Fruit fly (Drosophila melanogaster): Measurements from ENCODE around the gene Arp1.

DNA sequence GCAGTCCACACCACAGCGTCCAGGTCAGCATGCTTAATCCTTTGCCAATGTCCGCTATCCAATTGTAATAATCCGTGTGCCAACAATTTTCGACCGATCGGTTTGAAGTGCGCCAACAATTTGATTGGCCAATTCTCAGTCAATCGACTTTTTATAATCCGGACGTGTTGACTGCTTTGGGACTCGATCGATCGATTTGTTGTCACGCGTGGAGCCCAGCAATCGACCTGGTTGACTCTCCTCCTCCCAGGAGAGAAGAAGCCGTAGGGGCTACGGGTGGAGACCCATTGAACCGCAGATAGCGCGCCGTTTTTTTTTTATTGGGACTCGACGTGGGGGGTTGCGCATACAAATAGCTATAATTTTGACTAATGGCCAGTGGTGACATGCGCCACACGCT is 10.3 kb upstream of the Arp1 start, which contains the start of gene Cyp313a4:
- TF ChIP-seq CTCF (optimal IDR thresholded peaks at IDR 0.05) (no peak), CG8478 (optimal IDR thresholded peaks at IDR 0.05) (no peak)

All from S2 (cell line).